Worm (Caenorhabditis elegans) whole organism, early embryonic: ENCODE data around the gene cutl-18.

Experiments used
- ama-1 ChIP-seq: fragments of 150-350 bp; optimal IDR thresholded peaks from 2 replicates; lab custom pipeline; 2014
- flt-1 ChIP-seq: fragments of 200-800 bp; sonication (Bioruptor generic); IDR thresholded peaks from 2 replicates; pipeline ENCODE4 v1.3.6; 2022; ENCODE audit warnings: missing genetic modification characterization, missing compliant biosample characterization
- scrt-1 ChIP-seq: fragments of 200-800 bp; sonication (Bioruptor generic); IDR thresholded peaks from 2 replicates; pipeline ENCODE4 v1.3.6; 2022; ENCODE audit warnings: missing genetic modification characterization, missing compliant biosample characterization
- tbx-11 ChIP-seq: fragments of 200-800 bp; sonication (Bioruptor generic); IDR thresholded peaks from 2 replicates; pipeline ENCODE4 v1.3.6; 2022; ENCODE audit warnings: missing genetic modification characterization, missing compliant biosample characterization
- tbx-37 ChIP-seq: fragments of 200-800 bp; sonication (Bioruptor generic); conservative IDR thresholded peaks from 2 replicates; pipeline ENCODE4 v1.3.6; 2022; ENCODE audit warnings: missing genetic modification reagents, missing genetic modification characterization, missing compliant biosample characterization

DNA sequence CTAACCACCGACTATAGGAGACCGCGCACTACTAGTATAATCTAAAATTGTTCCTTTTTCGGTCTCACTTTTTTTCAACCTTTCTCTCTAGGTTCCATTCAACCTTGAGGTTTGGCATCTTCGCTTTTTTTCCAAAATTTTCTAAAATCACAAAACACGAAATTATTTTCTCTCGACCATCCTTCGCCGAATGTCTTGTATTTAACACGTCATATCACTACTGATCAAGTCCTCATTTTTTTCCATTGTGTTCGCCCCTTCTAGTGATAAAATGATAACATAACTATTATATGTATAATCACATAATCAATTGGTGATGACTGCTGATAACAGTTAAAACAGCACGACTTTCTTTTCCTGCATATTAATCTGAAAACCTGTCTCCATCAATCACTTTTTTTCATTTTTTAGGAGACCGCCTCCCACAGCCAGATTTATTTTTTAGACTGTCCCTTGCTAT is 5.7 kb downstream of the cutl-18 start, which contains the start of gene T03F7.7:
- TF ChIP-seq ama-1 (lab: Kevin White, UChicago), result no peak
- no peak for TF ChIP-seq flt-1 (GFP tag; lab: Robert Waterston, UW)
- no peak for TF ChIP-seq scrt-1 (GFP tag; lab: Robert Waterston, UW)
- no peak for TF ChIP-seq tbx-11
- no peak for TF ChIP-seq tbx-37 (GFP tag; lab: Robert Waterston, UW)
